Fruit fly (Drosophila melanogaster): Measurements from ENCODE around the gene CG43373.
A peak's percentile ranks its signal among the peaks of the same experiment; 100 is the strongest.

CG43373 gene

dm6 chr3L:16571014-16571738 is 28.0 kb upstream of the CG43373 start (continued):
- TF ChIP-seq otp (GFP tag; IDR thresholded peaks at IDR 0.05), result 0 out of 3 replicates have a peak, but pooled peaks have one; percentile 14
- no peak for TF ChIP-seq CG1529 (GFP tag; optimal IDR thresholded peaks at IDR 0.05)
- TF ChIP-seq CG2116 (GFP tag; optimal IDR thresholded peaks at IDR 0.05), result no peak
- peak; percentile 2 for TF ChIP-seq trem (tag; optimal IDR thresholded peaks at IDR 0.05)
- no peak for TF ChIP-seq Dll (GFP tag; IDR thresholded peaks at IDR 0.05; ENCODE audit: partially characterized antibody)
- TF ChIP-seq fru (optimal IDR thresholded peaks at IDR 0.05), result no peak
- no peak for TF ChIP-seq toy (GFP tag; IDR thresholded peaks at IDR 0.05)
- no peak for TF ChIP-seq Kr (GFP tag; optimal IDR thresholded peaks at IDR 0.05)
- TF ChIP-seq bsh (GFP tag; optimal IDR thresholded peaks at IDR 0.05), result peak in 1 of 2 experiments; percentile 47
- TF ChIP-seq CHES-1-like (GFP tag; optimal IDR thresholded peaks at IDR 0.05), result peak; percentile 32
- TF ChIP-seq CG11093 (GFP tag; IDR thresholded peaks at IDR 0.05), result no peak
- TF ChIP-seq CG43689 (GFP tag; IDR thresholded peaks at IDR 0.05), result 0 out of 2 replicates have a peak, but pooled peaks have one; percentile 7
- 0 out of 3 replicates have a peak, but pooled peaks have one; percentile 33 for TF ChIP-seq CG34422 (GFP tag; IDR thresholded peaks at IDR 0.05)
- TF ChIP-seq hb (GFP tag; IDR thresholded peaks at IDR 0.05; ENCODE audit: partially characterized antibody), result no peak
- TF ChIP-seq Usf (GFP tag; optimal IDR thresholded peaks at IDR 0.05), result no peak
- no peak for TF ChIP-seq tna (GFP tag; IDR thresholded peaks at IDR 0.05; ENCODE audit: partially characterized antibody)
- TF ChIP-seq Mad (GFP tag; optimal IDR thresholded peaks at IDR 0.05), result no peak
- TF ChIP-seq slou (GFP tag; optimal IDR thresholded peaks at IDR 0.05), result no peak
- no peak for TF ChIP-seq bigmax (GFP tag; optimal IDR thresholded peaks at IDR 0.05)
- TF ChIP-seq Max (GFP tag; optimal IDR thresholded peaks at IDR 0.05), result peak; percentile 28
- TF ChIP-seq CG9437 (GFP tag; optimal IDR thresholded peaks at IDR 0.05), result peak; percentile 23
- no peak for TF ChIP-seq corto (GFP tag; optimal IDR thresholded peaks at IDR 0.05)
- TF ChIP-seq Asciz (GFP tag; optimal IDR thresholded peaks at IDR 0.05), result no peak
- peak; percentile 85 for TF ChIP-seq Rfx (GFP tag; IDR thresholded peaks at IDR 0.05)
- TF ChIP-seq bowl (GFP tag; IDR thresholded peaks at IDR 0.05), result no peak
- no peak for TF ChIP-seq ash1 (GFP tag; optimal IDR thresholded peaks at IDR 0.05)
- peak; percentile 47 for TF ChIP-seq phol (tag; optimal IDR thresholded peaks at IDR 0.05)
- TF ChIP-seq ind (GFP tag; optimal IDR thresholded peaks at IDR 0.05), result peak; percentile 44
- TF ChIP-seq CG10431 (GFP tag; optimal IDR thresholded peaks at IDR 0.05), result peak; percentile 5
- TF ChIP-seq HHEX (GFP tag; optimal IDR thresholded peaks at IDR 0.05), result peak; percentile 36
- TF ChIP-seq Nf-YA (GFP tag; IDR thresholded peaks at IDR 0.05), result peak; percentile 26; the same call in 1 of the 2 replicates
- TF ChIP-seq CG6813 (GFP tag; optimal IDR thresholded peaks at IDR 0.05), result no peak
- TF ChIP-seq CG32532 (GFP tag; IDR thresholded peaks at IDR 0.05), result peak; percentile 83
- TF ChIP-seq CG11398 (GFP tag; optimal IDR thresholded peaks at IDR 0.05), result no peak
- TF ChIP-seq tup (GFP tag; optimal IDR thresholded peaks at IDR 0.05), result no peak
- peak; percentile 26 for TF ChIP-seq zfh2 (GFP tag; optimal IDR thresholded peaks at IDR 0.05)
- no peak for TF ChIP-seq chinmo (GFP tag; IDR thresholded peaks at IDR 0.05; ENCODE audit: partially characterized antibody)
- no peak for TF ChIP-seq CG15601 (tag; optimal IDR thresholded peaks at IDR 0.05)
- TF ChIP-seq ase (GFP tag; IDR thresholded peaks at IDR 0.05), result no peak
- no peak for TF ChIP-seq NC2α (GFP tag; optimal IDR thresholded peaks at IDR 0.05)
- TF ChIP-seq HLHmδ (GFP tag; optimal IDR thresholded peaks at IDR 0.05), result no peak
- peak; percentile 42 for TF ChIP-seq Hr3 (GFP tag; optimal IDR thresholded peaks at IDR 0.05)
- TF ChIP-seq CG1024 (GFP tag; IDR thresholded peaks at IDR 0.05), result no peak
- TF ChIP-seq CG12236 (GFP tag; optimal IDR thresholded peaks at IDR 0.05), result no peak
- TF ChIP-seq insv (GFP tag; optimal IDR thresholded peaks at IDR 0.05), result no peak
- TF ChIP-seq ttk (GFP tag; IDR thresholded peaks at IDR 0.05), result no peak
- no peak for TF ChIP-seq Dref (GFP tag; IDR thresholded peaks at IDR 0.05)
- TF ChIP-seq sqz (GFP tag; optimal IDR thresholded peaks at IDR 0.05), result peak; percentile 51
- TF ChIP-seq cg (GFP tag; optimal IDR thresholded peaks at IDR 0.05), result no peak
- no peak for TF ChIP-seq Sry-β (GFP tag; optimal IDR thresholded peaks at IDR 0.05)
